Fruit fly (Drosophila melanogaster) whole organism, wandering third instar larva: ENCODE data around the gene CG8031.

ENCODE experiments used
- br ChIP-seq: fragments of 200-800 bp; sonication (Bioruptor generic); optimal IDR thresholded peaks from 2 replicates; lab custom pipeline; 2016; ENCODE audit warnings: missing biosample characterization, missing genetic modification characterization
- fru ChIP-seq: fragments of 200-800 bp; sonication (Bioruptor generic); optimal IDR thresholded peaks from 3 replicates; lab custom pipeline; 2016; ENCODE audit warnings: missing biosample characterization, mild to moderate bottlenecking, missing genetic modification characterization

DNA sequence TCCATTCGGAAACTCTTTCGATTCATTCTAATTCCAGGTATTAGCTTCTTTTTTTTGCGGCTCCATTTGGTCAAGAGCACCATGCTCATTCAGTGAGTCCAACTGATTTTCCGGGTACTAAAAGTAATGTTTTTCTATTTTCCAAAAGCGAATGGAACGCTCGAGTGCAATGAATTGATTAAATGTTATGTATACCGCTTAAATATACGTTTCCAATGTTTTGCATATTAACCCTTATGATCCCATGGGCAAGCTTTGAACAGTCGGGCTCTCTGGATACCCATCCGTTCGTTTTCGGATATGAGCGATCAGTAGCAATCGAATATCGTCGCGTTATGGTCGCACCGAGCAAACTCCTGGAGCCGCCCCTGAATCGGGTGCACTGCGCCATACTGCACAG, 36.3 kb upstream of the CG8031 start, which contains the start of gene CG31157:
- no peak for TF ChIP-seq br (GFP tag; lab: Kevin White, UChicago)
- no peak for TF ChIP-seq fru (GFP tag; lab: Kevin White, UChicago)
